Fruit fly (Drosophila melanogaster) whole organism, embryonic: ENCODE data around the gene CG11670.
A peak's percentile ranks its signal among the peaks of the same experiment; 100 is the strongest.

Experiments used
- BEAF-32 ChIP-seq: fragments of 200-800 bp; sonication (Bioruptor generic); optimal IDR thresholded peaks from 3 replicates; lab custom pipeline; 2017; ENCODE audit warnings: missing biosample characterization, missing genetic modification characterization, mild to moderate bottlenecking, moderate library complexity, missing genetic modification reagents
- CG10147 ChIP-seq: fragments of 200-800 bp; sonication (Bioruptor generic); optimal IDR thresholded peaks from 2 replicates; lab custom pipeline; 2019; ENCODE audit warnings: missing biosample characterization, mild to moderate bottlenecking, missing genetic modification characterization, moderate library complexity
- CG14014 ChIP-seq: fragments of 200-800 bp; sonication (Bioruptor generic); IDR thresholded peaks from 2 replicates; pipeline ENCODE4 v1.3.6; 2022; ENCODE audit warnings: missing biosample characterization, missing genetic modification characterization
- CG31224 ChIP-seq: fragments of 200-800 bp; sonication (Bioruptor generic); IDR thresholded peaks from 2 replicates; pipeline ENCODE4 v1.3.6; 2022; ENCODE audit warnings: missing biosample characterization, missing genetic modification characterization
- CG33213 ChIP-seq: fragments of 200-800 bp; sonication (Bioruptor generic); optimal IDR thresholded peaks from 3 replicates; lab custom pipeline; 2016; ENCODE audit warnings: missing biosample characterization, missing genetic modification characterization
- CG6791 ChIP-seq: fragments of 200-800 bp; sonication (Bioruptor generic); IDR thresholded peaks from 3 replicates; pipeline ENCODE4 v1.3.6; 2022; ENCODE audit warnings: missing biosample characterization, missing genetic modification characterization; ENCODE audit not compliant: partially characterized antibody
- CG7372 ChIP-seq: fragments of 200-800 bp; sonication (Bioruptor generic); IDR thresholded peaks from 2 replicates; pipeline ENCODE4 v1.3.6; 2022; ENCODE audit warnings: missing biosample characterization, missing genetic modification characterization
- CG7745 ChIP-seq: fragments of 200-800 bp; sonication (Bioruptor generic); optimal IDR thresholded peaks from 2 replicates; lab custom pipeline; 2018; ENCODE audit warnings: missing biosample characterization, mild to moderate bottlenecking, missing genetic modification characterization, moderate library complexity
- CG8478 ChIP-seq: fragments of >200 bp; optimal IDR thresholded peaks from 2 replicates; lab custom pipeline; 2018
- Chrac-16 ChIP-seq: fragments of 200-800 bp; sonication (Bioruptor generic); optimal IDR thresholded peaks from 3 replicates; lab custom pipeline; 2016; ENCODE audit warnings: missing biosample characterization, missing genetic modification characterization
- D ChIP-seq, 2 experiments: fragments of 200-800 bp in 1 of 2; fragments of >200 bp in 1 of 2; sonication (Bioruptor generic) in 1 of 2; optimal IDR thresholded peaks; 2 replicates in 1 of 2; 3 replicates in 1 of 2; lab custom pipeline; 2017; ENCODE audit warnings: mild to moderate bottlenecking in 1 of 2, missing biosample characterization in 1 of 2, missing genetic modification characterization in 1 of 2, missing genetic modification reagents in 1 of 2
- Dip2 ChIP-seq: fragments of 200-800 bp; sonication (Bioruptor generic); IDR thresholded peaks from 2 replicates; pipeline ENCODE4 v1.3.6; 2022; ENCODE audit warnings: missing biosample characterization, missing genetic modification characterization
- Doc2 ChIP-seq: fragments of 200-800 bp; sonication (Bioruptor generic); IDR thresholded peaks from 2 replicates; pipeline ENCODE4 v1.3.6; 2022; ENCODE audit warnings: missing biosample characterization, missing genetic modification characterization
- Eip74EF ChIP-seq, 2 experiments: fragments of 200-800 bp in 1 of 2; fragments of >200 bp in 1 of 2; sonication (Bioruptor generic) in 1 of 2; optimal IDR thresholded peaks; 2 replicates each; lab custom pipeline; 2017 to 2019; ENCODE audit warnings: missing biosample characterization in 2 of 2, missing genetic modification characterization in 2 of 2, mild to moderate bottlenecking in 1 of 2, moderate library complexity in 1 of 2
- H15 ChIP-seq: fragments of 200-800 bp; sonication (Bioruptor generic); IDR thresholded peaks from 3 replicates; pipeline ENCODE4 v1.3.6; 2022; ENCODE audit warnings: missing biosample characterization, missing genetic modification characterization
- Hand ChIP-seq: fragments of 200-800 bp; sonication (Bioruptor generic); optimal IDR thresholded peaks from 2 replicates; lab custom pipeline; 2017; ENCODE audit warnings: mild to moderate bottlenecking, missing biosample characterization, missing genetic modification reagents, missing genetic modification characterization
- Lpt ChIP-seq: fragments of >200 bp; optimal IDR thresholded peaks from 2 replicates; lab custom pipeline; 2018; ENCODE audit warnings: missing biosample characterization, missing genetic modification characterization
- MESR4 ChIP-seq: fragments of 200-800 bp; sonication (Bioruptor generic); optimal IDR thresholded peaks from 2 replicates; lab custom pipeline; 2018; ENCODE audit warnings: missing biosample characterization, mild to moderate bottlenecking, missing genetic modification characterization, moderate library complexity
- Med ChIP-seq: fragments of 200-800 bp; sonication (Bioruptor generic); peaks from one replicate; lab custom pipeline; 2016; ENCODE audit warnings: missing biosample characterization, missing genetic modification characterization, mild to moderate bottlenecking, inconsistent platforms, moderate library complexity
- Mes4 ChIP-seq: fragments of 200-800 bp; sonication (Bioruptor generic); optimal IDR thresholded peaks from 2 replicates; lab custom pipeline; 2016; ENCODE audit warnings: missing biosample characterization, missing genetic modification characterization
- Mrtf ChIP-seq: fragments of 200-800 bp; sonication (Bioruptor generic); IDR thresholded peaks from 3 replicates; pipeline ENCODE4 v1.3.6; 2022; ENCODE audit warnings: missing biosample characterization, missing genetic modification characterization
- Sox102F ChIP-seq: fragments of 200-800 bp; sonication (Bioruptor generic); optimal IDR thresholded peaks from 2 replicates; lab custom pipeline; 2018; ENCODE audit warnings: missing biosample characterization, mild to moderate bottlenecking, missing genetic modification characterization, moderate library complexity
- Ssrp ChIP-seq: fragments of 200-800 bp; sonication (Bioruptor generic); optimal IDR thresholded peaks from 2 replicates; lab custom pipeline; 2018; ENCODE audit warnings: missing biosample characterization, mild to moderate bottlenecking, missing genetic modification characterization, moderate library complexity
- Trl ChIP-seq, 3 experiments: fragments of >200 bp in 2 of 3; fragments of 200-800 bp in 1 of 3; sonication (Bioruptor generic) in 1 of 3; optimal IDR thresholded peaks; 2 replicates in 1 of 3; 3 replicates in 2 of 3; lab custom pipeline; 2016 to 2017; ENCODE audit warnings: missing biosample characterization in 1 of 3, missing genetic modification characterization in 1 of 3
- Vsx1 ChIP-seq: fragments of 200-800 bp; sonication (Bioruptor generic); optimal IDR thresholded peaks from 2 replicates; lab custom pipeline; 2017; ENCODE audit warnings: missing biosample characterization, mild to moderate bottlenecking, missing genetic modification characterization, missing genetic modification reagents
- Xrp1 ChIP-seq: fragments of 200-800 bp; sonication (Bioruptor generic); IDR thresholded peaks from 2 replicates; pipeline ENCODE4 v1.3.6; 2022; ENCODE audit warnings: missing biosample characterization, missing genetic modification characterization
- br ChIP-seq: fragments of >200 bp; optimal IDR thresholded peaks from 2 replicates; lab custom pipeline; 2017
- dmrt11E ChIP-seq: fragments of 200-800 bp; sonication (Bioruptor generic); optimal IDR thresholded peaks from 3 replicates; lab custom pipeline; 2018; ENCODE audit warnings: missing biosample characterization, mild to moderate bottlenecking, missing genetic modification characterization, moderate library complexity
- esg ChIP-seq: fragments of 200-800 bp; sonication (Bioruptor generic); conservative IDR thresholded peaks from 2 replicates; pipeline ENCODE4 v1.3.6; 2022; ENCODE audit warnings: missing biosample characterization, missing genetic modification characterization
- ken ChIP-seq: fragments of 200-800 bp; sonication (Bioruptor generic); IDR thresholded peaks from 3 replicates; pipeline ENCODE4 v1.3.6; 2022; ENCODE audit warnings: missing biosample characterization, missing genetic modification characterization
- lab ChIP-seq: fragments of 200-800 bp; sonication (Bioruptor generic); optimal IDR thresholded peaks from 3 replicates; lab custom pipeline; 2017; ENCODE audit warnings: missing biosample characterization, missing genetic modification characterization, mild to moderate bottlenecking, moderate library complexity, missing genetic modification reagents
- lbe ChIP-seq: fragments of 200-800 bp; sonication (Bioruptor generic); optimal IDR thresholded peaks from 2 replicates; lab custom pipeline; 2016; ENCODE audit warnings: missing biosample characterization, mild to moderate bottlenecking, missing genetic modification characterization
- pfk ChIP-seq: fragments of 200-800 bp; sonication (Bioruptor generic); optimal IDR thresholded peaks from 2 replicates; lab custom pipeline; 2018; ENCODE audit warnings: missing biosample characterization, mild to moderate bottlenecking, missing genetic modification characterization, moderate library complexity
- psq ChIP-seq: fragments of 200-800 bp; sonication (Bioruptor generic); optimal IDR thresholded peaks from 2 replicates; lab custom pipeline; 2017; ENCODE audit warnings: missing biosample characterization, missing genetic modification characterization
- shn ChIP-seq: fragments of 200-800 bp; sonication (Bioruptor generic); optimal IDR thresholded peaks from 3 replicates; lab custom pipeline; 2016; ENCODE audit warnings: missing biosample characterization, missing genetic modification characterization
- slou ChIP-seq: fragments of 200-800 bp; sonication (Bioruptor generic); optimal IDR thresholded peaks from 3 replicates; lab custom pipeline; 2016; ENCODE audit warnings: missing biosample characterization, missing genetic modification characterization
- tgo ChIP-seq: fragments of 200-800 bp; sonication (Bioruptor generic); IDR thresholded peaks from 3 replicates; pipeline ENCODE4 v1.3.6; 2022; ENCODE audit warnings: missing biosample characterization, missing genetic modification characterization
- tup ChIP-seq: fragments of 200-800 bp; sonication (Bioruptor generic); optimal IDR thresholded peaks from 2 replicates; lab custom pipeline; 2016; ENCODE audit warnings: missing biosample characterization, mild to moderate bottlenecking, missing genetic modification characterization, moderate library complexity
- vvl ChIP-seq: fragments of 200-800 bp; sonication (Bioruptor generic); IDR thresholded peaks from 2 replicates; pipeline ENCODE4 v1.3.6; 2022; ENCODE audit warnings: missing biosample characterization, missing genetic modification characterization
- z ChIP-seq: fragments of 200-800 bp; sonication (Bioruptor generic); IDR thresholded peaks from 3 replicates; pipeline ENCODE4 v1.3.6; 2022; ENCODE audit warnings: missing biosample characterization, missing genetic modification characterization

Gene CG11670

dm6 chr3R:13032975-13033445 is 8.8 kb upstream of the CG11670 start (continued):
- TF ChIP-seq Doc2 (GFP tag; lab: Robert Waterston, UW) (no peak), CG7745 (tag; lab: Kevin White, UChicago) (no peak), br (lab: Kevin White, UChicago) (no peak), vvl (GFP tag; lab: Robert Waterston, UW) (0 out of 2 replicates have a peak, but pooled peaks have one; percentile 39), CG7372 (no peak), lab (GFP tag; lab: Kevin White, UChicago) (peak; percentile 83), lbe (GFP tag; lab: Kevin White, UChicago) (no peak), Vsx1 (GFP tag; lab: Kevin White, UChicago) (peak; percentile 60), CG10147 (GFP tag; lab: Kevin White, UChicago) (no peak), slou (GFP tag; lab: Kevin White, UChicago) (no peak), pfk (GFP tag; lab: Kevin White, UChicago) (peak; percentile 50), Chrac-16 (GFP tag; lab: Kevin White, UChicago) (no peak), Trl (optimal IDR thresholded peaks at IDR 0.05; lab: Kevin White, UChicago) (no peak), Trl (GFP tag; optimal IDR thresholded peaks at IDR 0.05; lab: Kevin White, UChicago) (no peak), Xrp1 (GFP tag; lab: Robert Waterston, UW) (no peak; the same call in 1 of the 2 replicates), Lpt (GFP tag; lab: Kevin White, UChicago) (no peak), dmrt11E (tag; lab: Kevin White, UChicago) (peak; percentile 20), Hand (no peak), CG14014 (GFP tag; lab: Robert Waterston, UW) (no peak; the same call in 1 of the 2 replicates), Sox102F (no peak), CG31224 (GFP tag; lab: Robert Waterston, UW) (no peak), BEAF-32 (GFP tag; lab: Kevin White, UChicago) (no peak), CG6791 (no peak), MESR4 (no peak)

- TF ChIP-seq Mrtf (GFP tag; lab: Robert Waterston, UW), result no peak
- no peak for TF ChIP-seq Mes4 (GFP tag; lab: Kevin White, UChicago)
- peak; percentile 59 for TF ChIP-seq Med (GFP tag; lab: Kevin White, UChicago)
- 0 out of 3 replicates have a peak, but pooled peaks have one; percentile 27 for TF ChIP-seq H15 (GFP tag; lab: Robert Waterston, UW)
- no peak for TF ChIP-seq ken (GFP tag; lab: Robert Waterston, UW)
- no peak for TF ChIP-seq D (optimal IDR thresholded peaks at IDR 0.05; lab: Kevin White, UChicago)
- TF ChIP-seq D (GFP tag; optimal IDR thresholded peaks at IDR 0.05; lab: Kevin White, UChicago), result no peak
- no peak for TF ChIP-seq psq (GFP tag; lab: Kevin White, UChicago)
- TF ChIP-seq Dip2 (GFP tag; lab: Robert Waterston, UW), result 0 out of 2 replicates have a peak, but pooled peaks have one; percentile 17
- no peak for TF ChIP-seq CG33213 (GFP tag; lab: Kevin White, UChicago)
- no peak for TF ChIP-seq esg
- 0 out of 3 replicates have a peak, but pooled peaks have one; percentile 29 for TF ChIP-seq z (GFP tag; lab: Robert Waterston, UW)
- TF ChIP-seq tup, result no peak
- no peak for TF ChIP-seq shn (GFP tag; lab: Kevin White, UChicago)
- TF ChIP-seq Eip74EF (GFP tag; optimal IDR thresholded peaks at IDR 0.05; lab: Kevin White, UChicago), result no peak
- no peak for TF ChIP-seq tgo (GFP tag; lab: Robert Waterston, UW)
- TF ChIP-seq CG8478 (lab: Kevin White, UChicago), result peak; percentile 68
- TF ChIP-seq Ssrp, result no peak
Observed at dm6 chr3R:13033670-13034069, 8.2 kb upstream of the CG11670 start.
